Worm (Caenorhabditis elegans) whole organism, late embryonic: ENCODE results near the gene ifg-1.

Source experiments
- F13H6.1 ChIP-seq: sonication (generic microtip); optimal IDR thresholded peaks from 2 replicates; lab custom pipeline; 2016; ENCODE audit warnings: missing genetic modification characterization, missing compliant biosample characterization
- ama-1 ChIP-seq: fragments of 150-350 bp; optimal IDR thresholded peaks from 2 replicates; lab custom pipeline; 2014
- ceh-31 ChIP-seq: sonication (generic microtip); optimal IDR thresholded peaks from 2 replicates; lab custom pipeline; 2016; ENCODE audit warnings: missing genetic modification characterization, missing compliant biosample characterization
- dmd-4 ChIP-seq: sonication (generic microtip); optimal IDR thresholded peaks from 2 replicates; lab custom pipeline; 2016; ENCODE audit warnings: borderline replicate concordance, missing genetic modification characterization, missing compliant biosample characterization
- pag-3 ChIP-seq: sonication (generic microtip); optimal IDR thresholded peaks from 2 replicates; lab custom pipeline; 2016; ENCODE audit warnings: missing compliant biosample characterization, missing genetic modification characterization, borderline replicate concordance
- ref-2 ChIP-seq: sonication (generic microtip); optimal IDR thresholded peaks from 2 replicates; lab custom pipeline; 2016; ENCODE audit warnings: missing genetic modification characterization, missing compliant biosample characterization
- rnt-1 ChIP-seq: sonication (generic microtip); optimal IDR thresholded peaks from 2 replicates; lab custom pipeline; 2016; ENCODE audit warnings: missing genetic modification characterization, missing compliant biosample characterization
- tbx-2 ChIP-seq: sonication (generic microtip); optimal IDR thresholded peaks from 2 replicates; lab custom pipeline; 2016; ENCODE audit warnings: missing genetic modification characterization, missing compliant biosample characterization

DNA sequence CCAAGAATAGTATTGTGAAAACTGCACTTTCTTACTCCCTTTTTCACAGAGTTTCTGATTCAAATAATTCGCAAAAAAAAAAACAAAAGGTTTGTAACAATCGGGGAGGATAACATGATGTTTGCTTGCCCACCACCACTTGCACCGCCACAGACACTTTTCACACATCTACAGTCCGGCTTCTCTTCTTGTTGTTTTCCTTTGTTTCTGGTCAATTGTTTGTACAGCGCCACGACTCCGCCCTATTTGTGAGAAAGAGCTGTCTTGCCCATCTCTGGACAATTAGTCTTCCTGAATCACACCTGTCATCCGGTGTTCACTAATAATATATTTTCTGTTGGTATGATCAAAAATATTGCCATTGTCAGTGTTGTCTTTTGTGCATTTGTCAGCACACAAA lies 14.0 kb downstream of the ifg-1 start, which contains the start of gene M110.9:
- TF ChIP-seq tbx-2 (tag; lab: Kevin White, UChicago) (no peak), ceh-31 (tag; lab: Kevin White, UChicago) (no peak), F13H6.1 (tag; lab: Kevin White, UChicago) (no peak), ref-2 (no peak), rnt-1 (tag; lab: Kevin White, UChicago) (no peak), pag-3 (no peak), dmd-4 (tag; lab: Kevin White, UChicago) (no peak), ama-1 (lab: Kevin White, UChicago) (no peak)
